Fruit fly (Drosophila melanogaster) S2 (cell line): ENCODE data around the gene CG42268.

ENCODE experiments used
- CG8478 ChIP-seq: fragments of >200 bp; optimal IDR thresholded peaks from 2 replicates; lab custom pipeline; 2018
- CTCF ChIP-seq, 2 experiments: fragments of >200 bp; optimal IDR thresholded peaks; 2 replicates each; lab custom pipeline; 2018

DNA sequence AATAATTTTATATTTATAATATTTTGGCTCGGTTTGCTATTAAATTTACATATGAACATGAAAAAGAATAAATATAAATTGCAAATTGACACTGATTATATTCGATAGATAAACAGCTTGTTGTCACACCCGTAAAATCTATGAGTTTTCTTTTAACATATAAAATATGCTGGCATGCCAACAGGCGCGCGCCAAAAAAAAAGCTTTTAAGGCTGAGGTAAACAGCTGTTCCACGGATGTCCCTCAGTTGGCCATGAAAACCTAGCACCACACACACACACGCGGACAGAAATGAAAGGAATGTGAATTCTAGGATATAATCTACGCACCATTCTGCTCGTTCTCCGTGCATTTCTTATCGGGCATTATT is 65.3 kb downstream of the CG42268 start:
- TF ChIP-seq CG8478 (lab: Kevin White, UChicago) (no peak), CTCF (optimal IDR thresholded peaks at IDR 0.05; lab: Kevin White, UChicago) (no peak)
